Worm (Caenorhabditis elegans): ENCODE data around the gene rpm-1.

rpm-1 gene

DNA sequence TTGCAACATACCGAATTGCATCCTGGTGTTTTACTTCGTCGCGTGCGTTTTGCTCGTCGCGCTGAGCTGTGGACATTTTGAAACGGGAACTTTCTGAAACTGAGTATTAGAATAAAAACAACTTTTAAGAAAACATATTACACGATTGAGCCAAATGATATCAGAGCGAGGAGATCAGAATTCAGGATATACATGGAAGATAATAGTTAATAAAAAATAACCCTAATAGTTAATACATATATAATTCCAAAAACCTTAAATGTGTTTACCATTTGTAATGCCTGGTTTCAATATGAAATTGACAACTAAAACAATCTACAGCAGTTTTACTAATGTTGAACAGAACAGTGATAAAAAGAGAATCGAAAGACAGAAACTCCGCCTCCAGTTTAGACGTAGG is 56.9 kb downstream of the rpm-1 start, which contains the start of gene B0507.8:
B0507.8 (minus strand) TSS at position 101 of the 400 bp plus-strand sequence.
- TF ChIP-seq tbx-11 (GFP tag; IDR thresholded peaks at IDR 0.05) (no peak), ceh-13 (GFP tag; optimal IDR thresholded peaks at IDR 0.05) (no peak), tra-4 (tag; optimal IDR thresholded peaks at IDR 0.05) (no peak), scrt-1 (GFP tag; IDR thresholded peaks at IDR 0.05) (no peak), B0310.2 (tag; optimal IDR thresholded peaks at IDR 0.05) (no peak), tbx-37 (GFP tag; conservative IDR thresholded peaks at IDR 0.05) (no peak), hmg-4 (GFP tag; optimal IDR thresholded peaks at IDR 0.05) (no peak), pes-1 (GFP tag; IDR thresholded peaks at IDR 0.05) (no peak), hmbx-1 (tag; optimal IDR thresholded peaks at IDR 0.05) (no peak), ceh-36 (tag; optimal IDR thresholded peaks at IDR 0.05) (no peak), ama-1 (optimal IDR thresholded peaks at IDR 0.05) (no peak), hnd-1 (tag; optimal IDR thresholded peaks at IDR 0.05) (no peak), F13C5.2 (tag; optimal IDR thresholded peaks at IDR 0.05) (no peak), sea-1 (GFP tag; conservative IDR thresholded peaks at IDR 0.05) (no peak), ets-7 (tag; optimal IDR thresholded peaks at IDR 0.05) (no peak), aly-1 (tag; optimal IDR thresholded peaks at IDR 0.05) (no peak)

DNA sequence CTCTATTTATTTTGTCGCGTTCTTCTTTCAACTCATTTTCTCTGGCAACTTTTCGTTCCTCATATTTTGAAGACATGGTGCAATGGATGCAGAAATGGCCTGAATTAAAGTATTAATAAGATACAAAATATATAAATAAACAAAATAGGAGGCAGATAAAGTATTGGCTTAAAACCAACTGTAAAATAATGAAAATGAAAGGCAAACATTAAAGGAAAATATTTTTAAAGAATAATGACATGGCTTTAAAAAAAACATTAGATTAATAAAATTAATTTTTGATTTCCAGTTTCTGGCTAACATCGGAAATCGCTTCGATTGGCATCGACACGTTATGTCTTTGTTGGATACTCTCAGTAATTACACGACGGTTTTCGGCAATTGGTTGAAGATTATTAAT is 59.3 kb downstream of the rpm-1 start, which contains the start of gene ddn-1:
ddn-1 (minus strand) TSS at position 101 of the 400 bp plus-strand sequence.
- no peak for TF ChIP-seq B0310.2 (tag; optimal IDR thresholded peaks at IDR 0.05)
- TF ChIP-seq hnd-1 (tag; optimal IDR thresholded peaks at IDR 0.05), result no peak

DNA sequence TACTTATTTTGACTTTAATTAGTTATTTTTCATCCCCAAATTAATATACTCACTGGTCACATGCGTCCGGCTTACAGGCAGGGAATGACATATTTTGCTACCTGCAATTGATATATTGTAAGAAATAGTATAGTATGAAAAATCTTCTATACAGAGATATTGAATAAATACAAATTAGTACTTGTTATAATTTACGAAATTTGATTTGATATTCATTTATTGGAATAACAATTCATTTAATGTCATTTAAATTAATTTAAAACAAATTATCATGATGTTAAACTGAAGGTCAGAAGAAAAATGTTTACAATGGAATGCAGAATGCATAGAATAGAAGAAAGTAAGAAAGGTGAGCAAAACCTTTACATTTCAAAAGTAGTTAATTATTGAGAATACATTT is 61.1 kb downstream of the rpm-1 start, which contains the start of gene B0507.7:
B0507.7 (minus strand) TSS at position 101 of the 400 bp plus-strand sequence.
- TF ChIP-seq scrt-1 (GFP tag; IDR thresholded peaks at IDR 0.05), result no peak
- no peak for TF ChIP-seq B0310.2 (tag; optimal IDR thresholded peaks at IDR 0.05)
- no peak for TF ChIP-seq ceh-36 (tag; optimal IDR thresholded peaks at IDR 0.05)
- TF ChIP-seq hmg-4 (GFP tag; optimal IDR thresholded peaks at IDR 0.05), result no peak
- no peak for TF ChIP-seq flt-1 (GFP tag; IDR thresholded peaks at IDR 0.05)
- TF ChIP-seq hnd-1 (tag; optimal IDR thresholded peaks at IDR 0.05), result no peak
- no peak for TF ChIP-seq ets-7 (tag; optimal IDR thresholded peaks at IDR 0.05)
- no peak for TF ChIP-seq sea-1 (GFP tag; conservative IDR thresholded peaks at IDR 0.05)
- no peak for TF ChIP-seq hmbx-1 (tag; optimal IDR thresholded peaks at IDR 0.05)
- no peak for TF ChIP-seq pes-1 (GFP tag; IDR thresholded peaks at IDR 0.05)
- TF ChIP-seq ceh-13 (GFP tag; optimal IDR thresholded peaks at IDR 0.05), result no peak
- no peak for TF ChIP-seq aly-1 (tag; optimal IDR thresholded peaks at IDR 0.05)

All from whole organism, early embryonic.